Worm (Caenorhabditis elegans): ENCODE measurements around the gene mrpl-44.

ce11 chrIII:9109726-9110125 is 20.6 kb upstream of the mrpl-44 start:
- no peak for TF ChIP-seq hif-1 (tag; optimal IDR thresholded peaks at IDR 0.05)
- no peak for TF ChIP-seq lin-13 (GFP tag; optimal IDR thresholded peaks at IDR 0.05)
- TF ChIP-seq ZK337.2 (GFP tag; IDR thresholded peaks at IDR 0.05): no peak
- no peak for TF ChIP-seq nhr-76 (tag; optimal IDR thresholded peaks at IDR 0.05)
- TF ChIP-seq zfp-3 (GFP tag; conservative IDR thresholded peaks at IDR 0.05): no peak
- TF ChIP-seq unc-39 (tag; optimal IDR thresholded peaks at IDR 0.05): no peak
- no peak for TF ChIP-seq zip-2 (tag; optimal IDR thresholded peaks at IDR 0.05)
- no peak for TF ChIP-seq mxl-3 (GFP tag; optimal IDR thresholded peaks at IDR 0.05)
- TF ChIP-seq unc-130 (GFP tag; optimal IDR thresholded peaks at IDR 0.05): no peak
